Worm (Caenorhabditis elegans): Measurements from ENCODE around the gene F57B1.1.

F57B1.1 gene

ce11 chrV:13179986-13180591, 15.4 kb downstream of the F57B1.1 start, which contains the start of gene cni-1:
Gene cni-1 (plus strand): TSS chrV:13180330.
- TF ChIP-seq hrde-1 (tag; optimal IDR thresholded peaks at IDR 0.05; ENCODE audit: borderline replicate concordance) (no peak), hsf-1 (GFP tag; IDR thresholded peaks at IDR 0.05) (0 out of 2 replicates have a peak, but pooled peaks have one; percentile 21), ztf-3 (GFP tag; optimal IDR thresholded peaks at IDR 0.05) (no peak), gei-17 (GFP tag; optimal IDR thresholded peaks at IDR 0.05) (no peak), Y53F4B.3 (GFP tag; IDR thresholded peaks at IDR 0.05) (no peak), unc-62 (GFP tag; optimal IDR thresholded peaks at IDR 0.05) (no peak), lin-54 (GFP tag; optimal IDR thresholded peaks at IDR 0.05) (no peak), madf-6 (GFP tag; IDR thresholded peaks at IDR 0.05) (peak; percentile 37; the same call in 1 of the 2 replicates)

- TF ChIP-seq K11D2.4 (GFP tag; IDR thresholded peaks at IDR 0.05) = no peak
- TF ChIP-seq F37B4.10 (GFP tag; IDR thresholded peaks at IDR 0.05) = no peak
Measured at ce11 chrV:13176814-13177213, 18.6 kb downstream of the F57B1.1 start.

- TF ChIP-seq nhr-90 (tag; optimal IDR thresholded peaks at IDR 0.05) (no peak), dox-1 (GFP tag; IDR thresholded peaks at IDR 0.05) (peak; percentile 61; the same call in 1 of the 2 replicates), mcd-1 (GFP tag; IDR thresholded peaks at IDR 0.05) (peak; percentile 44), snpc-1.3 (tag; optimal IDR thresholded peaks at IDR 0.05; ENCODE audit: insufficient read depth) (peak; percentile 10), efl-1 (GFP tag; optimal IDR thresholded peaks at IDR 0.05) (peak; percentile 3), rpc-1 (optimal IDR thresholded peaks at IDR 0.05) (peak; percentile 38), rpc-1 (tag; optimal IDR thresholded peaks at IDR 0.05) (no peak), lin-35 (GFP tag; optimal IDR thresholded peaks at IDR 0.05) (peak in 1 of 3 experiments; percentile 17), ccch-3 (GFP tag; optimal IDR thresholded peaks at IDR 0.05) (no peak), B0035.1 (tag; optimal IDR thresholded peaks at IDR 0.05) (no peak), ceh-100 (GFP tag; IDR thresholded peaks at IDR 0.05) (peak; percentile 41; the same call in 1 of the 2 replicates), ama-1 (optimal IDR thresholded peaks at IDR 0.05) (no peak), ama-1 (GFP tag; optimal IDR thresholded peaks at IDR 0.05) (peak in 1 of 2 experiments; percentile 20), hmg-20 (GFP tag; IDR thresholded peaks at IDR 0.05) (no peak), snpc-4 (GFP tag; optimal IDR thresholded peaks at IDR 0.05) (no peak), snpc-4 (tag; optimal IDR thresholded peaks at IDR 0.05) (peak in 2 of 4 experiments; percentile 2 to 22), fkh-3 (tag; optimal IDR thresholded peaks at IDR 0.05) (no peak), madf-3 (GFP tag; IDR thresholded peaks at IDR 0.05) (peak; percentile 33; the same call in 1 of the 2 replicates), F23B12.7 (tag; optimal IDR thresholded peaks at IDR 0.05; ENCODE audit: insufficient read depth) (peak; percentile 49), cebp-1 (GFP tag; IDR thresholded peaks at IDR 0.05) (no peak), cebp-1 (tag; optimal IDR thresholded peaks at IDR 0.05) (peak; percentile 45), B0336.3 (GFP tag; IDR thresholded peaks at IDR 0.05) (peak; percentile 54; the same call in 1 of the 2 replicates), repo-1 (tag; optimal IDR thresholded peaks at IDR 0.05) (peak; percentile 13), madf-6 (GFP tag; IDR thresholded peaks at IDR 0.05) (peak; percentile 56)
Measured at ce11 chrV:13176117-13176753, 19.2 kb downstream of the F57B1.1 start, which contains the start of gene him-17. Gene him-17 (plus strand): TSS chrV:13176711.

ce11 chrV:13173718-13174117, 21.7 kb downstream of the F57B1.1 start:
- TF ChIP-seq nhr-80 (tag; optimal IDR thresholded peaks at IDR 0.05) (peak; percentile 22), hrde-1 (tag; optimal IDR thresholded peaks at IDR 0.05; ENCODE audit: borderline replicate concordance) (no peak)

All from whole organism, young adult.